Worm (Caenorhabditis elegans): Measurements from ENCODE around the gene nhr-192.

DNA sequence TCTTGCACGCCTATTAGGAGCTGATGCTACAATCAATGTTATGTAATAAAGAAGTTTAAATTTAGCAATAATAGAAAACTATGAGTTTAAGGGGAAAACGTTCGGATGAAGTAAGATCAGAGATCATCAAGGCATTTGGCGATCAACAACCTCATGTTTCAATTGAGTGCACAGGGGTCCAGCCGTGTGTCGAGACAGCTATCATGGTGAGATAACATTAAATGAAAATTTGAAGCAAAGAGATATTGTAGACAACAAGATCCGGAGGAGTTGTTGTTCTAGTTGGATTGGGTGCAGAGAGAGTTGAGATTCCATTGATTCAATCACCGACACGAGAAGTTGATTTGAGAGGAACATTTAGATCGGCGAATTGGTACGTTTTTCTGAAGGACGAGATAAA is 15.7 kb upstream of the nhr-192 start:
- TF ChIP-seq elt-3 (tag; optimal IDR thresholded peaks at IDR 0.05) (no peak), nhr-76 (tag; optimal IDR thresholded peaks at IDR 0.05) (no peak), nhr-28 (tag; optimal IDR thresholded peaks at IDR 0.05) (no peak), lin-13 (tag; optimal IDR thresholded peaks at IDR 0.05) (no peak), unc-39 (tag; optimal IDR thresholded peaks at IDR 0.05) (no peak), flh-1 (GFP tag; optimal IDR thresholded peaks at IDR 0.05) (no peak), ham-2 (GFP tag; optimal IDR thresholded peaks at IDR 0.05) (no peak), sptf-1 (tag; optimal IDR thresholded peaks at IDR 0.05) (no peak), nhr-237 (tag; optimal IDR thresholded peaks at IDR 0.05) (no peak), lsy-2 (tag; optimal IDR thresholded peaks at IDR 0.05) (no peak), tbx-8 (GFP tag; optimal IDR thresholded peaks at IDR 0.05) (no peak), mab-5 (tag; optimal IDR thresholded peaks at IDR 0.05) (no peak)
